Fruit fly (Drosophila melanogaster) whole organism, embryonic: Measurements from ENCODE around the gene Tmtc4.

ENCODE experiments used
- Antp ChIP-seq: fragments of 200-800 bp; sonication (Bioruptor generic); optimal IDR thresholded peaks from 3 replicates; lab custom pipeline; 2016; ENCODE audit warnings: missing biosample characterization, missing genetic modification characterization
- Bgb ChIP-seq: fragments of 200-800 bp; sonication (Bioruptor generic); IDR thresholded peaks from 2 replicates; pipeline ENCODE4 v1.3.6; 2022; ENCODE audit warnings: missing biosample characterization, missing genetic modification characterization; ENCODE audit not compliant: partially characterized antibody
- BtbVII ChIP-seq: fragments of 200-800 bp; sonication (Bioruptor generic); optimal IDR thresholded peaks from 3 replicates; lab custom pipeline; 2017; ENCODE audit warnings: missing biosample characterization, mild to moderate bottlenecking, missing genetic modification characterization
- C15 ChIP-seq: fragments of 200-800 bp; sonication (Bioruptor generic); IDR thresholded peaks from 3 replicates; pipeline ENCODE4 v1.3.6; 2022; ENCODE audit warnings: missing biosample characterization, missing genetic modification characterization
- CG10979 ChIP-seq: fragments of 200-800 bp; sonication (Bioruptor generic); optimal IDR thresholded peaks from 2 replicates; lab custom pipeline; 2018; ENCODE audit warnings: missing biosample characterization, mild to moderate bottlenecking, missing genetic modification characterization, moderate library complexity
- CG11247 ChIP-seq: fragments of 200-800 bp; sonication (Bioruptor generic); IDR thresholded peaks from 2 replicates; pipeline ENCODE4 v1.3.6; 2022; ENCODE audit warnings: missing biosample characterization, missing genetic modification characterization
- CG11456 ChIP-seq: fragments of 200-800 bp; sonication (Bioruptor generic); IDR thresholded peaks from 3 replicates; pipeline ENCODE4 v1.3.6; 2022; ENCODE audit warnings: missing biosample characterization, missing genetic modification characterization
- CG12104 ChIP-seq: fragments of 200-800 bp; sonication (Bioruptor generic); optimal IDR thresholded peaks from 3 replicates; lab custom pipeline; 2016; ENCODE audit warnings: missing biosample characterization, missing genetic modification characterization
- CG12391 ChIP-seq: fragments of 200-800 bp; sonication (Bioruptor generic); optimal IDR thresholded peaks from 3 replicates; lab custom pipeline; 2018; ENCODE audit warnings: missing biosample characterization, mild to moderate bottlenecking, missing genetic modification characterization, moderate library complexity
- CG14014 ChIP-seq: fragments of 200-800 bp; sonication (Bioruptor generic); IDR thresholded peaks from 2 replicates; pipeline ENCODE4 v1.3.6; 2022; ENCODE audit warnings: missing biosample characterization, missing genetic modification characterization
- CG14667 ChIP-seq: fragments of 200-800 bp; sonication (Bioruptor generic); IDR thresholded peaks from 2 replicates; pipeline ENCODE4 v1.3.6; 2022; ENCODE audit warnings: missing biosample characterization, missing genetic modification characterization
- CG1602 ChIP-seq: fragments of 200-800 bp; sonication (Bioruptor generic); optimal IDR thresholded peaks from 3 replicates; lab custom pipeline; 2016; ENCODE audit warnings: missing biosample characterization, missing genetic modification characterization
- CG16863 ChIP-seq: fragments of 200-800 bp; sonication (Bioruptor generic); optimal IDR thresholded peaks from 3 replicates; lab custom pipeline; 2016; ENCODE audit warnings: missing biosample characterization, missing genetic modification characterization
- CG17186 ChIP-seq: fragments of 200-800 bp; sonication (Bioruptor generic); optimal IDR thresholded peaks from 3 replicates; lab custom pipeline; 2017; ENCODE audit warnings: missing biosample characterization, missing genetic modification reagents, missing genetic modification characterization
- CG17328 ChIP-seq: fragments of 200-800 bp; sonication (Bioruptor generic); IDR thresholded peaks from 2 replicates; pipeline ENCODE4 v1.3.6; 2022; ENCODE audit warnings: missing biosample characterization, missing genetic modification characterization
- CG18011 ChIP-seq: fragments of 200-800 bp; sonication (Bioruptor generic); optimal IDR thresholded peaks from 2 replicates; lab custom pipeline; 2017; ENCODE audit warnings: missing biosample characterization, missing genetic modification characterization, mild to moderate bottlenecking, moderate library complexity, missing genotype
- CG18262 ChIP-seq: fragments of 200-800 bp; optimal IDR thresholded peaks from 3 replicates; lab custom pipeline; 2019; ENCODE audit warnings: missing biosample characterization, mild to moderate bottlenecking, missing genetic modification characterization, moderate library complexity
- CG3163 ChIP-seq: fragments of 200-800 bp; sonication (Bioruptor generic); optimal IDR thresholded peaks from 3 replicates; lab custom pipeline; 2016; ENCODE audit warnings: missing biosample characterization, missing genetic modification characterization
- CG4820 ChIP-seq: fragments of 200-800 bp; sonication (Bioruptor generic); optimal IDR thresholded peaks from 3 replicates; lab custom pipeline; 2016; ENCODE audit warnings: missing biosample characterization, missing genetic modification characterization
- CG5953 ChIP-seq: fragments of 200-800 bp; sonication (Bioruptor generic); IDR thresholded peaks from 2 replicates; pipeline ENCODE4 v1.3.6; 2022; ENCODE audit warnings: missing biosample characterization, missing genetic modification characterization
- CG6765 ChIP-seq: fragments of 200-800 bp; sonication (Bioruptor generic); optimal IDR thresholded peaks from 3 replicates; lab custom pipeline; 2017; ENCODE audit warnings: missing biosample characterization, mild to moderate bottlenecking, missing genetic modification characterization
- CG7271 ChIP-seq: fragments of 200-800 bp; sonication (Bioruptor generic); optimal IDR thresholded peaks from 2 replicates; lab custom pipeline; 2018; ENCODE audit warnings: missing biosample characterization, mild to moderate bottlenecking, missing genetic modification characterization, moderate library complexity
- CG7556 ChIP-seq: fragments of 200-800 bp; sonication (Bioruptor generic); optimal IDR thresholded peaks from 2 replicates; lab custom pipeline; 2017; ENCODE audit warnings: missing biosample characterization, mild to moderate bottlenecking, missing genetic modification characterization
- CG7987 ChIP-seq: fragments of 200-800 bp; sonication (Bioruptor generic); optimal IDR thresholded peaks from 2 replicates; lab custom pipeline; 2018; ENCODE audit warnings: missing biosample characterization, mild to moderate bottlenecking, missing genetic modification characterization, moderate library complexity
- D ChIP-seq, 2 experiments: fragments of 200-800 bp in 1 of 2; fragments of >200 bp in 1 of 2; sonication (Bioruptor generic) in 1 of 2; optimal IDR thresholded peaks; 2 replicates in 1 of 2; 3 replicates in 1 of 2; lab custom pipeline; 2017; ENCODE audit warnings: mild to moderate bottlenecking in 1 of 2, missing biosample characterization in 1 of 2, missing genetic modification characterization in 1 of 2, missing genetic modification reagents in 1 of 2
- D19B ChIP-seq: fragments of 200-800 bp; sonication (Bioruptor generic); optimal IDR thresholded peaks from 2 replicates; lab custom pipeline; 2017; ENCODE audit warnings: missing biosample characterization, mild to moderate bottlenecking, missing genetic modification characterization
- Dref ChIP-seq: fragments of 200-800 bp; sonication (Bioruptor generic); IDR thresholded peaks from 2 replicates; pipeline ENCODE4 v1.3.6; 2022; ENCODE audit warnings: missing biosample characterization, missing genetic modification characterization
- Eip74EF ChIP-seq, 2 experiments: fragments of 200-800 bp in 1 of 2; fragments of >200 bp in 1 of 2; sonication (Bioruptor generic) in 1 of 2; optimal IDR thresholded peaks; 2 replicates each; lab custom pipeline; 2017 to 2019; ENCODE audit warnings: missing biosample characterization in 2 of 2, missing genetic modification characterization in 2 of 2, mild to moderate bottlenecking in 1 of 2, moderate library complexity in 1 of 2
- Fer1 ChIP-seq: fragments of 200-800 bp; sonication (Bioruptor generic); optimal IDR thresholded peaks from 2 replicates; lab custom pipeline; 2017; ENCODE audit warnings: missing biosample characterization, mild to moderate bottlenecking, missing genetic modification characterization
- HLHmδ ChIP-seq: fragments of 200-800 bp; sonication (Bioruptor generic); optimal IDR thresholded peaks from 2 replicates; lab custom pipeline; 2018; ENCODE audit warnings: missing biosample characterization, mild to moderate bottlenecking, missing genetic modification characterization, moderate library complexity
- Hr3 ChIP-seq: fragments of 200-800 bp; sonication (Bioruptor generic); optimal IDR thresholded peaks from 3 replicates; lab custom pipeline; 2016; ENCODE audit warnings: missing biosample characterization, missing genetic modification characterization
- Med ChIP-seq: fragments of 200-800 bp; sonication (Bioruptor generic); peaks from one replicate; lab custom pipeline; 2016; ENCODE audit warnings: missing biosample characterization, missing genetic modification characterization, mild to moderate bottlenecking, inconsistent platforms, moderate library complexity
- Meics ChIP-seq: fragments of 200-800 bp; sonication (Bioruptor generic); optimal IDR thresholded peaks from 2 replicates; lab custom pipeline; 2017; ENCODE audit warnings: missing biosample characterization, mild to moderate bottlenecking, missing genetic modification characterization
- Mrtf ChIP-seq: fragments of 200-800 bp; sonication (Bioruptor generic); IDR thresholded peaks from 3 replicates; pipeline ENCODE4 v1.3.6; 2022; ENCODE audit warnings: missing biosample characterization, missing genetic modification characterization
- NFAT ChIP-seq: fragments of 200-800 bp; sonication (Bioruptor generic); IDR thresholded peaks from 2 replicates; pipeline ENCODE4 v1.3.6; 2022; ENCODE audit warnings: missing biosample characterization, missing genetic modification characterization
- Optix ChIP-seq: fragments of 200-800 bp; sonication (Bioruptor generic); IDR thresholded peaks from 3 replicates; pipeline ENCODE4 v1.3.6; 2022; ENCODE audit warnings: missing biosample characterization, missing genetic modification characterization
- Usf ChIP-seq: fragments of 200-800 bp; sonication (Bioruptor generic); optimal IDR thresholded peaks from 2 replicates; lab custom pipeline; 2017; ENCODE audit warnings: missing genotype, missing biosample characterization, missing genetic modification characterization
- ato ChIP-seq: fragments of 200-800 bp; sonication (Bioruptor generic); IDR thresholded peaks from 2 replicates; pipeline ENCODE4 v1.3.6; 2022; ENCODE audit warnings: missing biosample characterization, missing genetic modification characterization; ENCODE audit not compliant: partially characterized antibody
- crp ChIP-seq, 2 experiments: fragments of 200-800 bp; sonication (Bioruptor generic); optimal IDR thresholded peaks; 2 replicates in 1 of 2; 3 replicates in 1 of 2; lab custom pipeline; 2017; ENCODE audit warnings: missing biosample characterization in 2 of 2, missing genetic modification characterization in 2 of 2, mild to moderate bottlenecking in 1 of 2, moderate library complexity in 1 of 2
- gem ChIP-seq: fragments of 200-800 bp; sonication (Bioruptor generic); optimal IDR thresholded peaks from 2 replicates; lab custom pipeline; 2019; ENCODE audit warnings: missing biosample characterization, mild to moderate bottlenecking, missing genetic modification characterization, moderate library complexity
- lab ChIP-seq: fragments of 200-800 bp; sonication (Bioruptor generic); optimal IDR thresholded peaks from 3 replicates; lab custom pipeline; 2017; ENCODE audit warnings: missing biosample characterization, missing genetic modification characterization, mild to moderate bottlenecking, moderate library complexity, missing genetic modification reagents
- nerfin-1 ChIP-seq: fragments of 200-800 bp; sonication (Bioruptor generic); optimal IDR thresholded peaks from 3 replicates; lab custom pipeline; 2019; ENCODE audit warnings: missing biosample characterization, mild to moderate bottlenecking, missing genetic modification characterization, moderate library complexity
- pita ChIP-seq: fragments of 200-800 bp; sonication (Bioruptor generic); optimal IDR thresholded peaks from 2 replicates; lab custom pipeline; 2017; ENCODE audit warnings: missing biosample characterization, mild to moderate bottlenecking, missing genetic modification characterization
- prd ChIP-seq, 3 experiments: fragments of >200 bp in 2 of 3; fragments of 200-800 bp in 1 of 3; sonication (Bioruptor generic) in 1 of 3; optimal IDR thresholded peaks in 2 of 3; IDR thresholded peaks in 1 of 3; 2 replicates in 2 of 3; 3 replicates in 1 of 3; pipeline versions ENCODE4 v1.3.6 to Lab custom; 2017 to 2022; ENCODE audit warnings: missing biosample characterization in 1 of 3, missing genetic modification characterization in 1 of 3
- psq ChIP-seq: fragments of 200-800 bp; sonication (Bioruptor generic); optimal IDR thresholded peaks from 2 replicates; lab custom pipeline; 2017; ENCODE audit warnings: missing biosample characterization, missing genetic modification characterization
- slp2 ChIP-seq: fragments of 200-800 bp; sonication (Bioruptor generic); optimal IDR thresholded peaks from 2 replicates; lab custom pipeline; 2016; ENCODE audit warnings: missing biosample characterization, missing genetic modification characterization
- vfl ChIP-seq: fragments of 200-800 bp; sonication (Bioruptor generic); optimal IDR thresholded peaks from 2 replicates; lab custom pipeline; 2016; ENCODE audit warnings: missing biosample characterization, missing genetic modification characterization

Gene Tmtc4

DNA sequence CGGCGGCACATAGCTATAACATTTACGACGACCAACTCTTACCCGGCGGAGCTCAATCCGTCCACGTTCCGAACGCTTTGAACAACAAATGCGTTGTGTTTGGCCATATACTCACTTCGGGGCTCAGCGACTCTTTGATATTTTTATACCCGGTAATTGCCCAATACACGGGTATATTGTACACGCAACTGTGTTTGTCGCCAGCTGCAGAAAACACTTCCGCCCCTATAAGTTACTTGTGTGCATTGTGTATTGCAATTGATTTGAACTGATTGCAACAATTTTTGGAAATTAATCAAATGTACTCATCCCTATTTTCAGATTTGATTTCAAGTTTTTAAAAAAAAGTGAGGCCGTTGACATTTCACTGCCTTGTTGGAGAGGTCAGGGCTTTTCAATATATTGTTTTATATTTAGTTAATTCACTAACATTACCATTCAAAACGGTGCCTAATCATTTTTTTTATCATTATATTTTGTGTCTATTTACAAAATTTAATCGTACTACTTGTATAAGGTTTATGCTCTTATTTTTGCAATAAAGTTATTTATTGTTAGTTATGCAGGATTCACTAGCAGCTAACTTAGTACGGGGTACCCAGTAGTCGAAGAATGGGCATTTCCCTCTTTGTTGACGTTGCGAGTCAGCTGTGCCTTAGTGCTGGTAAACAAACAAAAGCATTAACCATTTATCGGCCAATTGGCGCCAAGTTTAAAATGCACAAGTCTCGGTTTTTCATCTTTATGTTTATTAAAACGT is 7.9 kb upstream of the Tmtc4 start, which contains the start of gene Nagk (continued):
- 0 out of 2 replicates have a peak, but pooled peaks have one; percentile 40 for TF ChIP-seq CG5953 (GFP tag; lab: Robert Waterston, UW)
- peak; percentile 39 for TF ChIP-seq CG14014
- TF ChIP-seq Antp = peak; percentile 20
- TF ChIP-seq CG17186 (GFP tag; lab: Kevin White, UChicago) = no peak
- peak; percentile 33 for TF ChIP-seq vfl (GFP tag; lab: Kevin White, UChicago)
- TF ChIP-seq Med (GFP tag; lab: Kevin White, UChicago) = peak; percentile 89
- TF ChIP-seq psq = no peak
- TF ChIP-seq prd (optimal IDR thresholded peaks at IDR 0.05; lab: Kevin White, UChicago) = no peak
- TF ChIP-seq prd (GFP tag; IDR thresholded peaks at IDR 0.05; lab: Robert Waterston, UW) = peak; percentile 40
- peak; percentile 77 for TF ChIP-seq CG12104 (GFP tag; lab: Kevin White, UChicago)
- TF ChIP-seq CG11247 (GFP tag; lab: Robert Waterston, UW) = 0 out of 2 replicates have a peak, but pooled peaks have one; percentile 5
- TF ChIP-seq CG18262 (tag; lab: Kevin White, UChicago) = peak; percentile 82
- no peak for TF ChIP-seq ato (GFP tag; lab: Robert Waterston, UW)
- peak; percentile 53 for TF ChIP-seq CG4820 (GFP tag; lab: Kevin White, UChicago)
- peak; percentile 61; the same call in 2 of the 3 replicates for TF ChIP-seq CG11456 (GFP tag; lab: Robert Waterston, UW)
- peak; percentile 36 for TF ChIP-seq CG18011 (GFP tag; lab: Kevin White, UChicago)
- peak; percentile 37 for TF ChIP-seq Fer1 (GFP tag; lab: Kevin White, UChicago)
- peak; percentile 56 for TF ChIP-seq Dref
- peak; percentile 59 for TF ChIP-seq CG6765 (GFP tag; lab: Kevin White, UChicago)
- TF ChIP-seq Meics (GFP tag; lab: Kevin White, UChicago) = peak; percentile 81
- TF ChIP-seq Mrtf (GFP tag; lab: Robert Waterston, UW) = peak; percentile 5; the same call in 1 of the 3 replicates
- TF ChIP-seq Usf = peak; percentile 31
- no peak for TF ChIP-seq HLHmδ (GFP tag; lab: Kevin White, UChicago)
- peak; percentile 53 for TF ChIP-seq lab (GFP tag; lab: Kevin White, UChicago)
- peak; percentile 46 for TF ChIP-seq slp2 (GFP tag; lab: Kevin White, UChicago)
- TF ChIP-seq CG16863 (GFP tag; lab: Kevin White, UChicago) = peak; percentile 60
- TF ChIP-seq CG10979 (tag; lab: Kevin White, UChicago) = peak; percentile 59
- no peak for TF ChIP-seq CG7987 (GFP tag; lab: Kevin White, UChicago)
- TF ChIP-seq nerfin-1 = peak; percentile 28
- 0 out of 3 replicates have a peak, but pooled peaks have one; percentile 17 for TF ChIP-seq Optix (GFP tag; lab: Robert Waterston, UW)
- TF ChIP-seq CG12391 (tag; lab: Kevin White, UChicago) = peak; percentile 77
- TF ChIP-seq pita (GFP tag; lab: Kevin White, UChicago) = no peak
- no peak for TF ChIP-seq C15 (GFP tag; lab: Robert Waterston, UW)
- TF ChIP-seq D (optimal IDR thresholded peaks at IDR 0.05; lab: Kevin White, UChicago) = no peak
- TF ChIP-seq D (GFP tag; optimal IDR thresholded peaks at IDR 0.05; lab: Kevin White, UChicago) = peak; percentile 62
- peak in 1 of 2 experiments; percentile 79 for TF ChIP-seq Eip74EF (GFP tag; optimal IDR thresholded peaks at IDR 0.05; lab: Kevin White, UChicago)
- TF ChIP-seq CG14667 (GFP tag; lab: Robert Waterston, UW) = no peak
- no peak for TF ChIP-seq CG3163 (GFP tag; lab: Kevin White, UChicago)
- peak; percentile 65 for TF ChIP-seq BtbVII (GFP tag; lab: Kevin White, UChicago)
- TF ChIP-seq gem = peak; percentile 73
- TF ChIP-seq D19B (GFP tag; lab: Kevin White, UChicago) = peak; percentile 96
- TF ChIP-seq Hr3 = peak; percentile 77
- TF ChIP-seq CG7271 (tag; lab: Kevin White, UChicago) = no peak
- TF ChIP-seq Bgb (GFP tag; lab: Robert Waterston, UW) = peak; percentile 63; the same call in 1 of the 2 replicates
- peak; percentile 1 to 85 for TF ChIP-seq crp (GFP tag; optimal IDR thresholded peaks at IDR 0.05; lab: Kevin White, UChicago)
- peak; percentile 56 for TF ChIP-seq CG17328 (GFP tag; lab: Robert Waterston, UW)
- peak; percentile 57 for TF ChIP-seq CG1602
- TF ChIP-seq CG7556 (GFP tag; lab: Kevin White, UChicago) = peak; percentile 81
- TF ChIP-seq NFAT (GFP tag; lab: Robert Waterston, UW) = peak; percentile 58
